Worm (Caenorhabditis elegans): Measurements from ENCODE around the gene pink-1.

pink-1 gene

DNA sequence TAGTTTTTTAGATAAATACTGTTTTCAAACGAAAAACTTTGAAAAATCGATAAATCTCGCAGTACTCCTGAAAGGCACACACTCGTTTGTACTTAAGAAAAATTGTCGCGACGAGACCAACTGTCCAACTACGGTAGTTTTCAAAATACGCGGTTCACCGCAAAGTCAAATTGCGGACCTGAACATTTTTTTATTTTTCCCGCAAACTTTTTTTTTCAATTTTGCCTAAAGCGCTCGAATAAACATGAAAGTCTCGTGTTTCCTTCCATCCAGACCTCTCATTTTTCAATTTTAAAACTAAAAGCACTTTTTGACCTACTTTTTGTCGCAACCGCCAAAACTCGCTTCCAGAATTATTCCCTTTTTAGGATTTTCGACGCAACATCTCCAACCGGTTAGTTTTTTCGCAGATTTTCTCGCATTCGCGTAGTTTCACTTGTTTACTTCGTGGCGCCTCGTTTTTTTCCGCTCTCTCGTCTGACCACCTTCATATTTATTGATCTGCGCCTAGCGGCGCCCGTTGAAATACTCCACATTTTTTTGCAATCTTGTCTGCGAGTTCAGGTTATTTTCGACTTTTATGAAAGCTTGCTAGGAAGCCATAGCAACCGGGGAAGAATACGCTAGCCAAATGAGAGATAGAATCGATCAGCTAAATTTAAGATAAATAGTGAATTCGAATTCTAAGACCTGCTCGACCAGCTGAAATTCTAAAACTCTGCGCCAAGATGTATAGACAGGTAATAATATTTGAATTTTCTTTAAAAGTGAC lies 17.8 kb downstream of the pink-1 start, which contains the start of gene prdx-2 (continued):
- TF ChIP-seq tbp1 (GFP tag; optimal IDR thresholded peaks at IDR 0.05) (peak; percentile 59), athp-1 (tag; optimal IDR thresholded peaks at IDR 0.05) (peak; percentile 44), madf-6 (GFP tag; IDR thresholded peaks at IDR 0.05) (peak; percentile 96), Y56A3A.18 (GFP tag; IDR thresholded peaks at IDR 0.05) (no peak), lsl-1 (GFP tag; optimal IDR thresholded peaks at IDR 0.05) (peak; percentile 98), ztf-22 (GFP tag; optimal IDR thresholded peaks at IDR 0.05) (no peak), nhr-120 (GFP tag; IDR thresholded peaks at IDR 0.05) (no peak), unc-130 (GFP tag; optimal IDR thresholded peaks at IDR 0.05) (peak; percentile 37), ceh-40 (GFP tag; IDR thresholded peaks at IDR 0.05) (no peak), snpc-1.3 (tag; optimal IDR thresholded peaks at IDR 0.05; ENCODE audit: insufficient read depth) (no peak), dpl-1 (GFP tag; optimal IDR thresholded peaks at IDR 0.05) (peak; percentile 77), mel-28 (tag; optimal IDR thresholded peaks at IDR 0.05; ENCODE audit: borderline replicate concordance) (no peak), C17E4.6 (GFP tag; IDR thresholded peaks at IDR 0.05) (peak; percentile 75), sdz-38 (tag; optimal IDR thresholded peaks at IDR 0.05) (no peak), F23B12.7 (tag; optimal IDR thresholded peaks at IDR 0.05; ENCODE audit: insufficient read depth) (no peak), xnd-1 (tag; optimal IDR thresholded peaks at IDR 0.05) (peak; percentile 84), egl-44 (GFP tag; IDR thresholded peaks at IDR 0.05) (no peak), bed-2 (GFP tag; IDR thresholded peaks at IDR 0.05) (no peak), tbx-9 (tag; optimal IDR thresholded peaks at IDR 0.05; ENCODE audit: borderline replicate concordance) (no peak), ztf-26 (tag; optimal IDR thresholded peaks at IDR 0.05) (no peak), nhr-90 (tag; optimal IDR thresholded peaks at IDR 0.05) (no peak), attf-3 (GFP tag; conservative IDR thresholded peaks at IDR 0.05) (no peak), hlh-12 (tag; optimal IDR thresholded peaks at IDR 0.05) (no peak), ets-4 (GFP tag; optimal IDR thresholded peaks at IDR 0.05) (no peak), zfh-2 (GFP tag; conservative IDR thresholded peaks at IDR 0.05) (no peak), nfya-2 (GFP tag; IDR thresholded peaks at IDR 0.05) (no peak), madf-8 (GFP tag; conservative IDR thresholded peaks at IDR 0.05) (peak; percentile 89), ceh-100 (GFP tag; IDR thresholded peaks at IDR 0.05) (no peak), ztf-6 (GFP tag; IDR thresholded peaks at IDR 0.05) (no peak), nhr-80 (tag; optimal IDR thresholded peaks at IDR 0.05) (no peak), lir-1 (GFP tag; conservative IDR thresholded peaks at IDR 0.05) (no peak; the same call in 1 of the 2 replicates), B0261.1 (tag; optimal IDR thresholded peaks at IDR 0.05) (no peak), snpc-1.1 (tag; optimal IDR thresholded peaks at IDR 0.05; ENCODE audit: insufficient read depth) (no peak), ama-1 (optimal IDR thresholded peaks at IDR 0.05) (no peak), ama-1 (GFP tag; optimal IDR thresholded peaks at IDR 0.05) (no peak), aptf-3 (GFP tag; IDR thresholded peaks at IDR 0.05) (no peak), rpc-1 (optimal IDR thresholded peaks at IDR 0.05) (no peak), rpc-1 (tag; optimal IDR thresholded peaks at IDR 0.05) (no peak), cebp-2 (GFP tag; IDR thresholded peaks at IDR 0.05) (no peak), hmg-20 (GFP tag; IDR thresholded peaks at IDR 0.05) (no peak), zim-3 (tag; optimal IDR thresholded peaks at IDR 0.05) (no peak), Y95B8A.8 (GFP tag; IDR thresholded peaks at IDR 0.05) (peak; percentile 67; the same call in 1 of the 2 replicates), ceh-27 (GFP tag; optimal IDR thresholded peaks at IDR 0.05) (no peak), gei-17 (GFP tag; optimal IDR thresholded peaks at IDR 0.05) (no peak), attf-5 (GFP tag; optimal IDR thresholded peaks at IDR 0.05) (no peak), lin-35 (GFP tag; optimal IDR thresholded peaks at IDR 0.05) (no peak), rcor-1 (GFP tag; IDR thresholded peaks at IDR 0.05) (peak; percentile 67), T07F8.4 (tag; optimal IDR thresholded peaks at IDR 0.05) (no peak), somi-1 (GFP tag; optimal IDR thresholded peaks at IDR 0.05) (no peak)
